Worm (Caenorhabditis elegans) whole organism, L4/young adult: ENCODE data around the gene C17H12.6.
A peak's percentile ranks its signal among the peaks of the same experiment; 100 is the strongest.

ENCODE experiments used
- W03F9.2 ChIP-seq: fragments of 150-350 bp; optimal IDR thresholded peaks from 2 replicates; lab custom pipeline; 2014; ENCODE audit warnings: missing biosample characterization, missing genetic modification characterization
- dao-5 ChIP-seq: sonication (generic microtip); optimal IDR thresholded peaks from 2 replicates; lab custom pipeline; 2016; ENCODE audit warnings: missing genotype, missing genetic modification characterization, moderate library complexity, missing compliant biosample characterization
- him-1 ChIP-seq: sonication (generic microtip); optimal IDR thresholded peaks from 2 replicates; lab custom pipeline; 2016; ENCODE audit warnings: missing genotype, missing genetic modification reagents, missing genetic modification characterization, missing compliant biosample characterization

The C17H12.6 gene

ce11 chrIV:6824622-6825021, 2.3 kb upstream of the C17H12.6 start, which contains the start of gene H20E11.3:
Gene H20E11.3, plus strand, starts transcription at chrIV:6824816.
- TF ChIP-seq him-1 (tag; lab: Kevin White, UChicago) (no peak), dao-5 (tag; lab: Kevin White, UChicago) (no peak), W03F9.2 (tag; lab: Kevin White, UChicago) (no peak)

- TF ChIP-seq dao-5 (tag; lab: Kevin White, UChicago) (no peak), W03F9.2 (tag; lab: Kevin White, UChicago) (no peak), him-1 (tag; lab: Kevin White, UChicago) (no peak)
These were observed 597 bp downstream of the C17H12.6 start for ce11 chrIV:6821709-6822108.

- TF ChIP-seq him-1 (tag; lab: Kevin White, UChicago), result no peak
- no peak for TF ChIP-seq W03F9.2 (tag; lab: Kevin White, UChicago)
- TF ChIP-seq dao-5 (tag; lab: Kevin White, UChicago), result no peak
These were observed 3.9 kb downstream of the C17H12.6 start, which contains the start of gene C17H12.8 for ce11 chrIV:6818369-6818768. Gene C17H12.8, plus strand, starts transcription at chrIV:6818703.

ce11 chrIV:6817554-6817953, 4.8 kb downstream of the C17H12.6 start, which contains the start of gene C17H12.5:
Gene C17H12.5, minus strand, starts transcription at chrIV:6817654.
- TF ChIP-seq him-1 (tag; lab: Kevin White, UChicago) (no peak), dao-5 (tag; lab: Kevin White, UChicago) (no peak), W03F9.2 (tag; lab: Kevin White, UChicago) (no peak)

- TF ChIP-seq him-1 (tag; lab: Kevin White, UChicago), result no peak
- TF ChIP-seq W03F9.2 (tag; lab: Kevin White, UChicago), result no peak
- no peak for TF ChIP-seq dao-5 (tag; lab: Kevin White, UChicago)
These were observed 10.5 kb downstream of the C17H12.6 start, which contains the start of gene ceh-48 for ce11 chrIV:6811808-6812207. Gene ceh-48, plus strand, starts transcription at chrIV:6812108.

ce11 chrIV:6809756-6810155, 12.6 kb downstream of the C17H12.6 start:
- TF ChIP-seq W03F9.2 (tag; lab: Kevin White, UChicago), result no peak
- no peak for TF ChIP-seq dao-5 (tag; lab: Kevin White, UChicago)
- peak; percentile 85 for TF ChIP-seq him-1 (tag; lab: Kevin White, UChicago)

- TF ChIP-seq W03F9.2 (tag; lab: Kevin White, UChicago) (no peak), dao-5 (tag; lab: Kevin White, UChicago) (no peak), him-1 (tag; lab: Kevin White, UChicago) (peak; percentile 43)
These were observed 15.7 kb downstream of the C17H12.6 start, which contains the start of gene C17H12.10 for ce11 chrIV:6806475-6807063. Gene C17H12.10, plus strand, starts transcription at chrIV:6806799.

ce11 chrIV:6804815-6805214, 17.5 kb downstream of the C17H12.6 start, which contains the start of gene C17H12.37:
Gene C17H12.37, plus strand, starts transcription at chrIV:6805115.
- no peak for TF ChIP-seq dao-5 (tag; lab: Kevin White, UChicago)
- no peak for TF ChIP-seq him-1 (tag; lab: Kevin White, UChicago)
- no peak for TF ChIP-seq W03F9.2 (tag; lab: Kevin White, UChicago)

- TF ChIP-seq W03F9.2 (tag; lab: Kevin White, UChicago) (no peak), him-1 (tag; lab: Kevin White, UChicago) (no peak), dao-5 (tag; lab: Kevin White, UChicago) (no peak)
These were observed 18.4 kb downstream of the C17H12.6 start for ce11 chrIV:6803805-6804344.

ce11 chrIV:6803294-6803693, 19.0 kb downstream of the C17H12.6 start:
- TF ChIP-seq him-1 (tag; lab: Kevin White, UChicago) (no peak), dao-5 (tag; lab: Kevin White, UChicago) (no peak), W03F9.2 (tag; lab: Kevin White, UChicago) (no peak)

ce11 chrIV:6802132-6802531, 20.2 kb downstream of the C17H12.6 start, which contains the start of the genes cest-4 and C17H12.11:
Gene cest-4, minus strand, starts transcription at chrIV:6802337.
Gene C17H12.11, plus strand, starts transcription at chrIV:6802387.
- TF ChIP-seq dao-5 (tag; lab: Kevin White, UChicago) (no peak), W03F9.2 (tag; lab: Kevin White, UChicago) (no peak), him-1 (tag; lab: Kevin White, UChicago) (no peak)

ce11 chrIV:6795529-6795928, 26.8 kb downstream of the C17H12.6 start, which contains the start of the genes C17H12.3 and C17H12.12:
Gene C17H12.3, minus strand, starts transcription at chrIV:6795629.
Gene C17H12.12, plus strand, starts transcription at chrIV:6795924.
- TF ChIP-seq dao-5 (tag; lab: Kevin White, UChicago), result no peak
- TF ChIP-seq him-1 (tag; lab: Kevin White, UChicago), result no peak
- TF ChIP-seq W03F9.2 (tag; lab: Kevin White, UChicago), result no peak

- TF ChIP-seq dao-5 (tag; lab: Kevin White, UChicago) (no peak), W03F9.2 (tag; lab: Kevin White, UChicago) (no peak), him-1 (tag; lab: Kevin White, UChicago) (no peak)
These were observed 28.9 kb downstream of the C17H12.6 start for ce11 chrIV:6793310-6793966.
